Worm (Caenorhabditis elegans): ENCODE results near the gene Y42H9AR.2.

The Y42H9AR.2 gene

ce11 chrIV:8067745-8068144 is 32.0 kb upstream of the Y42H9AR.2 start:
- TF ChIP-seq fos-1 (tag; optimal IDR thresholded peaks at IDR 0.05) = no peak
- TF ChIP-seq nhr-67 (tag; optimal IDR thresholded peaks at IDR 0.05) = no peak
- TF ChIP-seq ceh-9 (tag; optimal IDR thresholded peaks at IDR 0.05) = no peak
- TF ChIP-seq nfya-1 (tag; optimal IDR thresholded peaks at IDR 0.05; ENCODE audit: insufficient read depth) = peak; percentile 22
- TF ChIP-seq nhr-28 (tag; optimal IDR thresholded peaks at IDR 0.05) = no peak
- TF ChIP-seq unc-62 (GFP tag; optimal IDR thresholded peaks at IDR 0.05) = no peak
- no peak for TF ChIP-seq nhr-76 (tag; optimal IDR thresholded peaks at IDR 0.05)
- no peak for TF ChIP-seq nhr-12 (tag; optimal IDR thresholded peaks at IDR 0.05)
- TF ChIP-seq eor-1 (tag; optimal IDR thresholded peaks at IDR 0.05) = no peak
- TF ChIP-seq zag-1 (tag; optimal IDR thresholded peaks at IDR 0.05) = no peak
- no peak for TF ChIP-seq nhr-77 (tag; optimal IDR thresholded peaks at IDR 0.05)
- no peak for TF ChIP-seq pqm-1 (tag; optimal IDR thresholded peaks at IDR 0.05)
- TF ChIP-seq elt-2 (tag; optimal IDR thresholded peaks at IDR 0.05) = no peak
- TF ChIP-seq egl-27 (tag; optimal IDR thresholded peaks at IDR 0.05) = no peak
- no peak for TF ChIP-seq elt-1 (tag; optimal IDR thresholded peaks at IDR 0.05)
- TF ChIP-seq ceh-28 (tag; optimal IDR thresholded peaks at IDR 0.05) = no peak
- peak; percentile 64 for TF ChIP-seq nhr-23 (tag; optimal IDR thresholded peaks at IDR 0.05)
- no peak for TF ChIP-seq aly-2 (tag; optimal IDR thresholded peaks at IDR 0.05)
- no peak for TF ChIP-seq hmg-11 (tag; optimal IDR thresholded peaks at IDR 0.05)
- no peak for TF ChIP-seq fkh-10 (GFP tag; optimal IDR thresholded peaks at IDR 0.05)
- peak; percentile 10 for TF ChIP-seq pha-4 (tag; optimal IDR thresholded peaks at IDR 0.05)
- TF ChIP-seq nhr-25 (tag; optimal IDR thresholded peaks at IDR 0.05) = peak; percentile 59
- TF ChIP-seq nhr-43 (tag; optimal IDR thresholded peaks at IDR 0.05; ENCODE audit: poor library complexity, severe bottlenecking) = peak; percentile 24
- no peak for TF ChIP-seq tbx-2 (tag; optimal IDR thresholded peaks at IDR 0.05)
- TF ChIP-seq nhr-11 (tag; optimal IDR thresholded peaks at IDR 0.05) = no peak
- TF ChIP-seq elt-3 (tag; optimal IDR thresholded peaks at IDR 0.05) = no peak
- no peak for TF ChIP-seq snpc-4 (tag; optimal IDR thresholded peaks at IDR 0.05)
- TF ChIP-seq mdl-1 (tag; optimal IDR thresholded peaks at IDR 0.05) = no peak
- no peak for TF ChIP-seq sea-2 (GFP tag; optimal IDR thresholded peaks at IDR 0.05)
- TF ChIP-seq unc-39 (tag; optimal IDR thresholded peaks at IDR 0.05) = no peak
- TF ChIP-seq mml-1 (tag; optimal IDR thresholded peaks at IDR 0.05) = no peak
- TF ChIP-seq ZK546.5 (tag; optimal IDR thresholded peaks at IDR 0.05) = no peak
- no peak for TF ChIP-seq ama-1 (optimal IDR thresholded peaks at IDR 0.05)
- TF ChIP-seq lin-39 (tag; optimal IDR thresholded peaks at IDR 0.05) = peak; percentile 27
- TF ChIP-seq lin-15B (tag; optimal IDR thresholded peaks at IDR 0.05) = no peak
- TF ChIP-seq jun-1 (tag; optimal IDR thresholded peaks at IDR 0.05) = no peak

ce11 chrIV:8068280-8068679 is 31.4 kb upstream of the Y42H9AR.2 start:
- TF ChIP-seq elt-3 (tag; optimal IDR thresholded peaks at IDR 0.05) (no peak), nhr-11 (tag; optimal IDR thresholded peaks at IDR 0.05) (no peak), fos-1 (tag; optimal IDR thresholded peaks at IDR 0.05) (no peak), nhr-43 (tag; optimal IDR thresholded peaks at IDR 0.05; ENCODE audit: poor library complexity, severe bottlenecking) (no peak), ztf-11 (tag; optimal IDR thresholded peaks at IDR 0.05) (no peak), ceh-9 (tag; optimal IDR thresholded peaks at IDR 0.05) (no peak), aly-2 (tag; optimal IDR thresholded peaks at IDR 0.05) (no peak), ceh-28 (tag; optimal IDR thresholded peaks at IDR 0.05) (no peak), nhr-25 (tag; optimal IDR thresholded peaks at IDR 0.05) (no peak), eor-1 (tag; optimal IDR thresholded peaks at IDR 0.05) (no peak), unc-62 (GFP tag; optimal IDR thresholded peaks at IDR 0.05) (no peak), egl-5 (tag; optimal IDR thresholded peaks at IDR 0.05) (no peak), sea-2 (GFP tag; optimal IDR thresholded peaks at IDR 0.05) (no peak), jun-1 (tag; optimal IDR thresholded peaks at IDR 0.05) (no peak), elt-1 (tag; optimal IDR thresholded peaks at IDR 0.05) (no peak)

ce11 chrIV:8069104-8069503 is 30.6 kb upstream of the Y42H9AR.2 start:
- TF ChIP-seq ztf-11 (tag; optimal IDR thresholded peaks at IDR 0.05) (no peak), unc-62 (GFP tag; optimal IDR thresholded peaks at IDR 0.05) (peak; percentile 82), hmg-11 (tag; optimal IDR thresholded peaks at IDR 0.05) (peak; percentile 6), elt-2 (tag; optimal IDR thresholded peaks at IDR 0.05) (no peak), nhr-237 (tag; optimal IDR thresholded peaks at IDR 0.05) (no peak), lin-39 (tag; optimal IDR thresholded peaks at IDR 0.05) (peak; percentile 84), snpc-4 (tag; optimal IDR thresholded peaks at IDR 0.05) (no peak), fkh-10 (GFP tag; optimal IDR thresholded peaks at IDR 0.05) (no peak), nfya-1 (tag; optimal IDR thresholded peaks at IDR 0.05; ENCODE audit: insufficient read depth) (peak; percentile 47), ceh-82 (tag; optimal IDR thresholded peaks at IDR 0.05) (no peak), egl-5 (tag; optimal IDR thresholded peaks at IDR 0.05) (no peak), aly-2 (tag; optimal IDR thresholded peaks at IDR 0.05) (no peak), ztf-4 (tag; optimal IDR thresholded peaks at IDR 0.05) (no peak), nhr-25 (tag; optimal IDR thresholded peaks at IDR 0.05) (no peak), eor-1 (tag; optimal IDR thresholded peaks at IDR 0.05) (no peak), nhr-11 (tag; optimal IDR thresholded peaks at IDR 0.05) (no peak), elt-3 (tag; optimal IDR thresholded peaks at IDR 0.05) (no peak), R02D3.7 (tag; optimal IDR thresholded peaks at IDR 0.05) (no peak), elt-1 (tag; optimal IDR thresholded peaks at IDR 0.05) (peak; percentile 91), mdl-1 (tag; optimal IDR thresholded peaks at IDR 0.05) (no peak)
